Worm (Caenorhabditis elegans) whole organism, late embryonic: ENCODE results near the gene ZK354.7.

Source experiments
- C08G9.2 ChIP-seq: sonication (generic microtip); optimal IDR thresholded peaks from 2 replicates; lab custom pipeline; 2016; ENCODE audit warnings: mild to moderate bottlenecking, missing genetic modification characterization, moderate library complexity, missing compliant biosample characterization
- ceh-2 ChIP-seq: sonication (generic microtip); optimal IDR thresholded peaks from 2 replicates; lab custom pipeline; 2016; ENCODE audit warnings: missing genotype, missing genetic modification characterization, missing compliant biosample characterization
- ceh-9 ChIP-seq: sonication (generic microtip); optimal IDR thresholded peaks from 2 replicates; lab custom pipeline; 2016; ENCODE audit warnings: mild to moderate bottlenecking, missing genetic modification characterization, inconsistent platforms, missing compliant biosample characterization
- dmd-4 ChIP-seq: sonication (generic microtip); optimal IDR thresholded peaks from 2 replicates; lab custom pipeline; 2016; ENCODE audit warnings: borderline replicate concordance, missing genetic modification characterization, missing compliant biosample characterization
- elt-4 ChIP-seq: sonication (generic microtip); optimal IDR thresholded peaks from 2 replicates; lab custom pipeline; 2016; ENCODE audit warnings: missing genetic modification characterization, missing compliant biosample characterization
- lim-6 ChIP-seq: sonication (generic microtip); optimal IDR thresholded peaks from 2 replicates; lab custom pipeline; 2016; ENCODE audit warnings: missing genetic modification characterization, missing compliant biosample characterization
- nfya-1 ChIP-seq: sonication (generic microtip); optimal IDR thresholded peaks from 2 replicates; lab custom pipeline; 2017; ENCODE audit warnings: missing genetic modification characterization, mild to moderate bottlenecking, missing compliant biosample characterization, antibody characterized with exemption, moderate library complexity
- nhr-11 ChIP-seq: fragments of 150-350 bp; optimal IDR thresholded peaks from 2 replicates; lab custom pipeline; 2014; ENCODE audit warnings: missing biosample characterization, missing genetic modification characterization
- pag-3 ChIP-seq: sonication (generic microtip); optimal IDR thresholded peaks from 2 replicates; lab custom pipeline; 2016; ENCODE audit warnings: missing compliant biosample characterization, missing genetic modification characterization, borderline replicate concordance
- pqm-1 ChIP-seq: sonication (generic microtip); optimal IDR thresholded peaks from 2 replicates; lab custom pipeline; 2016; ENCODE audit warnings: missing genetic modification characterization, missing compliant biosample characterization
- pros-1 ChIP-seq: fragments of 150-350 bp; optimal IDR thresholded peaks from 2 replicates; lab custom pipeline; 2014; ENCODE audit warnings: missing biosample characterization, missing genetic modification reagents, missing genetic modification characterization
- syd-9 ChIP-seq: sonication (generic microtip); optimal IDR thresholded peaks from 2 replicates; lab custom pipeline; 2016; ENCODE audit warnings: mild to moderate bottlenecking, missing genetic modification characterization, moderate library complexity, missing compliant biosample characterization

DNA sequence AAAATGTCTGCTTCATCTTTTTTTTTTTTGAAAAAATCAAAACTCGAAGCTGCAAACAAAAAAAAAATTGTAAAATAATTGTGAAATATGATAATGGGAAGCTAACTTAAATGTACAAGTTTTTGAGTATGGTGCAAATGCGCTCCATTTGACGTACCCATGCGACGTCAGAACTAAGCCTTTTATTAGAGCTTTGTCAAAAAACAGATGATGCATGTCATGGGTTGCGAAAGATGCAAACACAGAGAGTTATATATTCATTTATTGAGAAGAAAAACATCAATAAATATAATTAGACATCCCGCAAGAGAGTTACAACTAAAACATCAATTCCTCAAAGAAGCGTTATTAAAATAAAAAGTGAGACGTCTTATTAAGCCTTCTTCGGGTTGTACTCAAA lies 8.5 kb downstream of the ZK354.7 start:
- TF ChIP-seq pqm-1 (tag; lab: Kevin White, UChicago) (no peak), C08G9.2 (tag; lab: Kevin White, UChicago) (no peak), nfya-1 (tag; lab: Kevin White, UChicago) (no peak), elt-4 (no peak), ceh-9 (tag; lab: Kevin White, UChicago) (no peak), nhr-11 (no peak), syd-9 (no peak), pag-3 (tag; lab: Kevin White, UChicago) (no peak), lim-6 (tag; lab: Kevin White, UChicago) (no peak), ceh-2 (tag; lab: Kevin White, UChicago) (no peak), dmd-4 (no peak), pros-1 (tag; lab: Kevin White, UChicago) (no peak)
